Worm (Caenorhabditis elegans) whole organism, midembryonic: ENCODE results near the gene sre-52.

ENCODE experiments used
- T22C8.4 ChIP-seq: fragments of 200-800 bp; sonication (Bioruptor generic); IDR thresholded peaks from 2 replicates; pipeline ENCODE4 v1.3.6; 2022; ENCODE audit warnings: missing genetic modification characterization, missing compliant biosample characterization
- flt-1 ChIP-seq: fragments of 200-800 bp; sonication (Bioruptor generic); IDR thresholded peaks from 2 replicates; pipeline ENCODE4 v1.3.6; 2022; ENCODE audit warnings: missing genetic modification characterization, missing compliant biosample characterization
- ref-1 ChIP-seq: fragments of 200-800 bp; sonication (Bioruptor generic); conservative IDR thresholded peaks from 2 replicates; pipeline ENCODE4 v1.3.6; 2022; ENCODE audit warnings: missing genetic modification reagents, missing genetic modification characterization, missing compliant biosample characterization
- tab-1 ChIP-seq: fragments of 200-800 bp; sonication (Bioruptor generic); IDR thresholded peaks from 2 replicates; pipeline ENCODE4 v1.3.6; 2022; ENCODE audit warnings: missing genetic modification characterization, missing compliant biosample characterization
- ztf-23 ChIP-seq: fragments of 200-800 bp; sonication (Bioruptor generic); IDR thresholded peaks from 2 replicates; pipeline ENCODE4 v1.3.6; 2022; ENCODE audit warnings: missing genetic modification reagents, missing genetic modification characterization, missing compliant biosample characterization
- ztf-29 ChIP-seq: fragments of 200-800 bp; sonication (Bioruptor generic); IDR thresholded peaks from 2 replicates; pipeline ENCODE4 v1.3.6; 2022; ENCODE audit warnings: missing genetic modification reagents, missing genetic modification characterization, missing compliant biosample characterization

- no peak for TF ChIP-seq T22C8.4 (GFP tag; lab: Robert Waterston, UW)
- no peak for TF ChIP-seq ztf-29 (GFP tag; lab: Robert Waterston, UW)
- TF ChIP-seq flt-1 (GFP tag; lab: Robert Waterston, UW) = no peak
- TF ChIP-seq ref-1 = no peak
- no peak for TF ChIP-seq tab-1 (GFP tag; lab: Robert Waterston, UW)
- no peak for TF ChIP-seq ztf-23 (GFP tag; lab: Robert Waterston, UW)
These were observed 2.9 kb upstream of the sre-52 start, which contains the start of gene sre-54 for ce11 chrII:12332624-12333023.
